Fruit fly (Drosophila melanogaster) whole organism, embryonic: ENCODE measurements around the gene spn-B.

Experiments used
- Antp ChIP-seq: fragments of 200-800 bp; sonication (Bioruptor generic); optimal IDR thresholded peaks from 3 replicates; lab custom pipeline; 2016; ENCODE audit warnings: missing biosample characterization, missing genetic modification characterization
- Atf-2 ChIP-seq: fragments of 200-800 bp; sonication (Bioruptor generic); optimal IDR thresholded peaks from 2 replicates; lab custom pipeline; 2016; ENCODE audit warnings: missing biosample characterization, missing genetic modification characterization
- Awh ChIP-seq: fragments of 200-800 bp; sonication (Bioruptor generic); IDR thresholded peaks from 2 replicates; pipeline ENCODE4, ENCODE4 v1.3.6; 2022; ENCODE audit warnings: missing biosample characterization, missing genetic modification characterization
- Blimp-1 ChIP-seq: fragments of 200-800 bp; sonication (Bioruptor generic); optimal IDR thresholded peaks from 3 replicates; lab custom pipeline; 2018; ENCODE audit warnings: missing biosample characterization, missing genetic modification characterization, mild to moderate bottlenecking, moderate library complexity, missing genetic modification reagents
- CG10267 ChIP-seq: fragments of 200-800 bp; sonication (Bioruptor generic); optimal IDR thresholded peaks from 2 replicates; lab custom pipeline; 2018; ENCODE audit warnings: missing biosample characterization, mild to moderate bottlenecking, missing genetic modification characterization, moderate library complexity
- CG10462 ChIP-seq: fragments of 200-800 bp; sonication (Bioruptor generic); optimal IDR thresholded peaks from 2 replicates; lab custom pipeline; 2016; ENCODE audit warnings: missing biosample characterization, missing genetic modification characterization
- CG11398 ChIP-seq: fragments of 200-800 bp; sonication (Bioruptor generic); optimal IDR thresholded peaks from 2 replicates; lab custom pipeline; 2016; ENCODE audit warnings: missing biosample characterization, missing genetic modification characterization
- CG11456 ChIP-seq: fragments of 200-800 bp; sonication (Bioruptor generic); IDR thresholded peaks from 3 replicates; pipeline ENCODE4 v1.3.6; 2022; ENCODE audit warnings: missing biosample characterization, missing genetic modification characterization
- CG11504 ChIP-seq: fragments of 200-800 bp; sonication (Bioruptor generic); optimal IDR thresholded peaks from 3 replicates; lab custom pipeline; 2019; ENCODE audit warnings: missing biosample characterization, mild to moderate bottlenecking, missing genetic modification characterization, moderate library complexity
- CG15073 ChIP-seq: fragments of 200-800 bp; sonication (Bioruptor generic); optimal IDR thresholded peaks from 2 replicates; lab custom pipeline; 2016; ENCODE audit warnings: missing biosample characterization, missing genetic modification characterization
- CG15269 ChIP-seq: fragments of 200-800 bp; sonication (Bioruptor generic); optimal IDR thresholded peaks from 2 replicates; lab custom pipeline; 2018; ENCODE audit warnings: missing biosample characterization, mild to moderate bottlenecking, missing genetic modification characterization, moderate library complexity
- CG2120 ChIP-seq: fragments of 200-800 bp; sonication (Bioruptor generic); optimal IDR thresholded peaks from 3 replicates; lab custom pipeline; 2016; ENCODE audit warnings: missing biosample characterization, missing genetic modification characterization
- CG32532 ChIP-seq: fragments of 200-800 bp; sonication (Bioruptor generic); IDR thresholded peaks from 2 replicates; pipeline ENCODE4 v1.3.6; 2022; ENCODE audit warnings: missing biosample characterization, missing genetic modification characterization
- CG4282 ChIP-seq: fragments of 200-800 bp; sonication (Bioruptor generic); optimal IDR thresholded peaks from 2 replicates; lab custom pipeline; 2016; ENCODE audit warnings: missing biosample characterization, missing genetic modification characterization
- CG8388 ChIP-seq: fragments of 200-800 bp; sonication (Bioruptor generic); optimal IDR thresholded peaks from 2 replicates; lab custom pipeline; 2019; ENCODE audit warnings: missing biosample characterization, mild to moderate bottlenecking, missing genetic modification characterization, moderate library complexity
- D ChIP-seq, 2 experiments: fragments of 200-800 bp in 1 of 2; fragments of >200 bp in 1 of 2; sonication (Bioruptor generic) in 1 of 2; optimal IDR thresholded peaks; 2 replicates in 1 of 2; 3 replicates in 1 of 2; lab custom pipeline; 2017; ENCODE audit warnings: mild to moderate bottlenecking in 1 of 2, missing biosample characterization in 1 of 2, missing genetic modification characterization in 1 of 2, missing genetic modification reagents in 1 of 2
- Deaf1 ChIP-seq: fragments of 200-800 bp; optimal IDR thresholded peaks from 3 replicates; lab custom pipeline; 2019; ENCODE audit warnings: missing biosample characterization, mild to moderate bottlenecking, missing genetic modification characterization, moderate library complexity
- Dip2 ChIP-seq: fragments of 200-800 bp; sonication (Bioruptor generic); IDR thresholded peaks from 2 replicates; pipeline ENCODE4 v1.3.6; 2022; ENCODE audit warnings: missing biosample characterization, missing genetic modification characterization
- E2f1 ChIP-seq: fragments of 200-800 bp; sonication (Bioruptor generic); IDR thresholded peaks from 2 replicates; pipeline ENCODE4 v1.3.6; 2022; ENCODE audit warnings: missing biosample characterization, missing genetic modification characterization
- Ets97D ChIP-seq: fragments of 200-800 bp; sonication (Bioruptor generic); optimal IDR thresholded peaks from 3 replicates; lab custom pipeline; 2016; ENCODE audit warnings: missing biosample characterization, missing genetic modification characterization
- Hand ChIP-seq: fragments of 200-800 bp; sonication (Bioruptor generic); optimal IDR thresholded peaks from 2 replicates; lab custom pipeline; 2017; ENCODE audit warnings: mild to moderate bottlenecking, missing biosample characterization, missing genetic modification reagents, missing genetic modification characterization
- Hmr ChIP-seq: fragments of 200-800 bp; sonication (Bioruptor generic); optimal IDR thresholded peaks from 3 replicates; lab custom pipeline; 2017; ENCODE audit warnings: mild to moderate bottlenecking, missing biosample characterization, missing genetic modification reagents, missing genetic modification characterization
- Hmx ChIP-seq: fragments of 200-800 bp; sonication (Bioruptor generic); optimal IDR thresholded peaks from 2 replicates; lab custom pipeline; 2016; ENCODE audit warnings: missing biosample characterization, missing genetic modification characterization
- Kr ChIP-seq: fragments of 200-800 bp; sonication (Bioruptor generic); optimal IDR thresholded peaks from 2 replicates; lab custom pipeline; 2017; ENCODE audit warnings: missing biosample characterization, mild to moderate bottlenecking, missing genetic modification characterization
- Nf-YA ChIP-seq: fragments of 200-800 bp; sonication (Bioruptor generic); IDR thresholded peaks from 2 replicates; pipeline ENCODE4 v1.3.6; 2022; ENCODE audit warnings: missing biosample characterization, missing genetic modification characterization
- Poxn ChIP-seq: fragments of 200-800 bp; sonication (Bioruptor generic); IDR thresholded peaks from 2 replicates; pipeline ENCODE4 v1.3.6; 2022; ENCODE audit warnings: missing biosample characterization, missing genetic modification characterization
- Tbp ChIP-seq: fragments of >200 bp; optimal IDR thresholded peaks from 2 replicates; lab custom pipeline; 2018; ENCODE audit warnings: missing biosample characterization, missing genetic modification characterization
- YL-1 ChIP-seq: fragments of 200-800 bp; sonication (Bioruptor generic); optimal IDR thresholded peaks from 3 replicates; lab custom pipeline; 2017; ENCODE audit warnings: missing biosample characterization, mild to moderate bottlenecking, missing genetic modification characterization
- danr ChIP-seq: fragments of 200-800 bp; sonication (Bioruptor generic); IDR thresholded peaks from 2 replicates; pipeline ENCODE4 v1.3.6; 2022; ENCODE audit warnings: missing biosample characterization, missing genetic modification characterization
- disco-r ChIP-seq: fragments of 200-800 bp; sonication (Bioruptor generic); optimal IDR thresholded peaks from 2 replicates; lab custom pipeline; 2016; ENCODE audit warnings: missing biosample characterization, missing genetic modification characterization
- dpn ChIP-seq, 2 experiments: fragments of 200-800 bp; sonication (Bioruptor generic); optimal IDR thresholded peaks; 3 replicates each; lab custom pipeline; 2016; ENCODE audit warnings: missing biosample characterization in 2 of 2, missing genetic modification characterization in 2 of 2
- fd3F ChIP-seq: fragments of 200-800 bp; sonication (Bioruptor generic); optimal IDR thresholded peaks from 2 replicates; lab custom pipeline; 2018; ENCODE audit warnings: missing biosample characterization, mild to moderate bottlenecking, missing genetic modification characterization, moderate library complexity
- ham ChIP-seq: fragments of 200-800 bp; sonication (Bioruptor generic); IDR thresholded peaks from 2 replicates; pipeline ENCODE4 v1.3.6; 2022; ENCODE audit warnings: missing biosample characterization, missing genetic modification characterization
- ind ChIP-seq: fragments of 200-800 bp; sonication (Bioruptor generic); optimal IDR thresholded peaks from 3 replicates; lab custom pipeline; 2016; ENCODE audit warnings: missing biosample characterization, missing genetic modification characterization
- jigr1 ChIP-seq: fragments of 200-800 bp; sonication (Bioruptor generic); IDR thresholded peaks from 3 replicates; pipeline ENCODE4 v1.3.6; 2022; ENCODE audit warnings: missing biosample characterization, missing genetic modification characterization
- kah ChIP-seq: fragments of 200-800 bp; sonication (Bioruptor generic); optimal IDR thresholded peaks from 2 replicates; lab custom pipeline; 2018; ENCODE audit warnings: missing biosample characterization, mild to moderate bottlenecking, missing genetic modification characterization
- lov ChIP-seq, 2 experiments: fragments of 200-800 bp in 1 of 2; fragments of >200 bp in 1 of 2; sonication (Bioruptor generic) in 1 of 2; IDR thresholded peaks in 1 of 2; optimal IDR thresholded peaks in 1 of 2; 2 replicates in 1 of 2; 3 replicates in 1 of 2; pipeline versions ENCODE4 v1.3.6 to Lab custom; 2017 to 2022; ENCODE audit warnings: missing biosample characterization in 1 of 2, missing genetic modification characterization in 1 of 2
- maf-S ChIP-seq: fragments of 200-800 bp; sonication (Bioruptor generic); optimal IDR thresholded peaks from 2 replicates; lab custom pipeline; 2016; ENCODE audit warnings: missing biosample characterization, missing genetic modification characterization
- pb ChIP-seq: fragments of 200-800 bp; sonication (Bioruptor generic); optimal IDR thresholded peaks from 3 replicates; lab custom pipeline; 2016; ENCODE audit warnings: missing biosample characterization, missing genetic modification characterization
- slbo ChIP-seq: fragments of 200-800 bp; sonication (Bioruptor generic); IDR thresholded peaks from 2 replicates; pipeline ENCODE4 v1.3.6; 2022; ENCODE audit warnings: missing biosample characterization, missing genetic modification characterization
- sna ChIP-seq: fragments of 200-800 bp; sonication (Bioruptor generic); IDR thresholded peaks from 2 replicates; pipeline ENCODE4 v1.3.6; 2022; ENCODE audit warnings: missing biosample characterization, missing genetic modification characterization; ENCODE audit not compliant: partially characterized antibody
- tgo ChIP-seq: fragments of 200-800 bp; sonication (Bioruptor generic); IDR thresholded peaks from 3 replicates; pipeline ENCODE4 v1.3.6; 2022; ENCODE audit warnings: missing biosample characterization, missing genetic modification characterization
- trem ChIP-seq: fragments of 200-800 bp; optimal IDR thresholded peaks from 3 replicates; lab custom pipeline; 2019; ENCODE audit warnings: missing biosample characterization, mild to moderate bottlenecking, missing genetic modification characterization, moderate library complexity
- vvl ChIP-seq: fragments of 200-800 bp; sonication (Bioruptor generic); IDR thresholded peaks from 2 replicates; pipeline ENCODE4 v1.3.6; 2022; ENCODE audit warnings: missing biosample characterization, missing genetic modification characterization
- wor ChIP-seq: fragments of 200-800 bp; sonication (Bioruptor generic); IDR thresholded peaks from 2 replicates; pipeline ENCODE4 v1.3.6; 2022; ENCODE audit warnings: missing biosample characterization, missing genetic modification characterization

spn-B gene

dm6 chr3R:14369481-14370198 is 41.8 kb downstream of the spn-B start (continued):
- 0 out of 2 replicates have a peak, but pooled peaks have one; percentile 21 for TF ChIP-seq Nf-YA (GFP tag; lab: Robert Waterston, UW)
- no peak for TF ChIP-seq lov (optimal IDR thresholded peaks at IDR 0.05; lab: Kevin White, UChicago)
- TF ChIP-seq lov (GFP tag; IDR thresholded peaks at IDR 0.05; lab: Robert Waterston, UW) = 0 out of 3 replicates have a peak, but pooled peaks have one; percentile 38
- TF ChIP-seq Antp (GFP tag; lab: Kevin White, UChicago) = peak; percentile 14

- TF ChIP-seq trem (tag; lab: Kevin White, UChicago) = peak; percentile 18
- TF ChIP-seq Atf-2 (GFP tag; lab: Kevin White, UChicago) = peak; percentile 58
- TF ChIP-seq Blimp-1 (GFP tag; lab: Kevin White, UChicago) = peak; percentile 73
- TF ChIP-seq ham = no peak
- peak; percentile 39 for TF ChIP-seq pb
- TF ChIP-seq Ets97D = peak; percentile 34
- no peak for TF ChIP-seq Dip2 (GFP tag; lab: Robert Waterston, UW)
- peak; percentile 91 for TF ChIP-seq vvl
- peak; percentile 79 for TF ChIP-seq CG11456 (GFP tag; lab: Robert Waterston, UW)
- peak; percentile 86 for TF ChIP-seq CG32532
- peak; percentile 49; the same call in 1 of the 2 replicates for TF ChIP-seq Awh (GFP tag; lab: Robert Waterston, UW)
- TF ChIP-seq CG4282 (GFP tag; lab: Kevin White, UChicago) = no peak
- TF ChIP-seq Kr (GFP tag; lab: Kevin White, UChicago) = no peak
- no peak for TF ChIP-seq Deaf1 (tag; lab: Kevin White, UChicago)
- peak; percentile 63 for TF ChIP-seq fd3F (GFP tag; lab: Kevin White, UChicago)
- peak; percentile 74 to 82 for TF ChIP-seq dpn (GFP tag; optimal IDR thresholded peaks at IDR 0.05; lab: Kevin White, UChicago)
- no peak for TF ChIP-seq sna (GFP tag; lab: Robert Waterston, UW)
- peak; percentile 78 for TF ChIP-seq CG8388
- TF ChIP-seq slbo (GFP tag; lab: Robert Waterston, UW) = peak; percentile 88
- TF ChIP-seq disco-r = peak; percentile 27
- TF ChIP-seq YL-1 (GFP tag; lab: Kevin White, UChicago) = no peak
- peak; percentile 65; the same call in 1 of the 3 replicates for TF ChIP-seq jigr1
- TF ChIP-seq CG10462 (GFP tag; lab: Kevin White, UChicago) = peak; percentile 55
- no peak for TF ChIP-seq Tbp (GFP tag; lab: Kevin White, UChicago)
- TF ChIP-seq CG11398 = peak; percentile 52
- peak; percentile 43 for TF ChIP-seq Hand (GFP tag; lab: Kevin White, UChicago)
- TF ChIP-seq Poxn (GFP tag; lab: Robert Waterston, UW) = 0 out of 2 replicates have a peak, but pooled peaks have one; percentile 34
- peak; percentile 90 for TF ChIP-seq tgo (GFP tag; lab: Robert Waterston, UW)
- peak; percentile 79 for TF ChIP-seq ind (GFP tag; lab: Kevin White, UChicago)
- TF ChIP-seq kah (GFP tag; lab: Kevin White, UChicago) = no peak
- TF ChIP-seq Hmx (GFP tag; lab: Kevin White, UChicago) = peak; percentile 28
- TF ChIP-seq wor (GFP tag; lab: Robert Waterston, UW) = peak; percentile 65; the same call in 1 of the 2 replicates
- TF ChIP-seq CG10267 (tag; lab: Kevin White, UChicago) = peak; percentile 51
- peak; percentile 82 for TF ChIP-seq E2f1 (GFP tag; lab: Robert Waterston, UW)
- peak; percentile 84 for TF ChIP-seq CG15269 (tag; lab: Kevin White, UChicago)
- TF ChIP-seq maf-S (GFP tag; lab: Kevin White, UChicago) = peak; percentile 59
- TF ChIP-seq CG2120 (GFP tag; lab: Kevin White, UChicago) = peak; percentile 85
- TF ChIP-seq danr = peak; percentile 39; the same call in 1 of the 2 replicates
- no peak for TF ChIP-seq CG15073 (GFP tag; lab: Kevin White, UChicago)
- no peak for TF ChIP-seq D (optimal IDR thresholded peaks at IDR 0.05; lab: Kevin White, UChicago)
- peak; percentile 11 for TF ChIP-seq D (GFP tag; optimal IDR thresholded peaks at IDR 0.05; lab: Kevin White, UChicago)
- TF ChIP-seq CG11504 (tag; lab: Kevin White, UChicago) = peak; percentile 99
- peak; percentile 84 for TF ChIP-seq Hmr (GFP tag; lab: Kevin White, UChicago)
Measured at dm6 chr3R:14370199-14370933, 42.5 kb downstream of the spn-B start.
